Fruit fly (Drosophila melanogaster): ENCODE measurements around the gene Rab14.

DNA sequence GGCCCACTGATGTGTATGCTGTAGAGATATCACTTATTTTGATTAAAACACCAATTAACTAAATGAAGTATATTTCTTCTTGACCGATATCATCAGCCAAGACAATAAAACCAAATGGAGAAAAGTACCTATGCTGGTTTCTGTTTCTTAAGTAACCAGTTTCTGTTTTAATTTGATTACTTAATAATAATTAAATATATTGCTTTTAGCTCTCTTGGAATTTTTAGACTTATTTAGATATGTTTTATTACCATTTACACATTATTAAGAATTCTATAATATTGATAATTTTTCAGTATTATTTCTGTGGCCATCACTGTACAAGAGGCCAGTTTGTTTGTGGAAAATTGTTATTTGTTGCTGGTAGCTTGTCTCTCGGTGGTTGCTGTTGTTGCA is 12.3 kb downstream of the Rab14 start:
- TF ChIP-seq toe (GFP tag; optimal IDR thresholded peaks at IDR 0.05) = no peak
- no peak for TF ChIP-seq CG1620 (GFP tag; optimal IDR thresholded peaks at IDR 0.05)
- no peak for TF ChIP-seq CG5204 (GFP tag; optimal IDR thresholded peaks at IDR 0.05)
- no peak for TF ChIP-seq bab1 (GFP tag; optimal IDR thresholded peaks at IDR 0.05)
- no peak for TF ChIP-seq CG33017 (tag; optimal IDR thresholded peaks at IDR 0.05)
- TF ChIP-seq Hr96 (GFP tag; optimal IDR thresholded peaks at IDR 0.05) = no peak
- no peak for TF ChIP-seq Mnt (GFP tag; optimal IDR thresholded peaks at IDR 0.05)

Data from whole organism, adult.